Worm (Caenorhabditis elegans) whole organism, late embryonic: ENCODE data around the gene pck-1.

Experiments
- T23F11.4 ChIP-seq: fragments of 200-800 bp; sonication (Bioruptor generic); optimal IDR thresholded peaks from 2 replicates; lab custom pipeline; 2018; ENCODE audit warnings: mild to moderate bottlenecking, missing genetic modification characterization, missing compliant biosample characterization
- ahr-1 ChIP-seq: sonication (generic microtip); optimal IDR thresholded peaks from 2 replicates; lab custom pipeline; 2016; ENCODE audit warnings: missing genetic modification characterization, missing compliant biosample characterization
- elt-2 ChIP-seq: sonication (generic microtip); optimal IDR thresholded peaks from 2 replicates; lab custom pipeline; 2016; ENCODE audit warnings: missing genetic modification reagents, missing genetic modification characterization, missing compliant biosample characterization
- lin-11 ChIP-seq: fragments of 200-800 bp; sonication (Bioruptor generic); optimal IDR thresholded peaks from 2 replicates; lab custom pipeline; 2018; ENCODE audit warnings: mild to moderate bottlenecking, missing genetic modification characterization, missing compliant biosample characterization
- nfya-1 ChIP-seq: sonication (generic microtip); optimal IDR thresholded peaks from 2 replicates; lab custom pipeline; 2017; ENCODE audit warnings: missing genetic modification characterization, mild to moderate bottlenecking, missing compliant biosample characterization, antibody characterized with exemption, moderate library complexity
- nhr-11 ChIP-seq: fragments of 150-350 bp; optimal IDR thresholded peaks from 2 replicates; lab custom pipeline; 2014; ENCODE audit warnings: missing biosample characterization, missing genetic modification characterization
- pat-9 ChIP-seq: fragments of 200-800 bp; sonication (Bioruptor generic); optimal IDR thresholded peaks from 2 replicates; lab custom pipeline; 2018; ENCODE audit warnings: mild to moderate bottlenecking, missing genetic modification characterization, moderate library complexity, missing compliant biosample characterization
- pqm-1 ChIP-seq: sonication (generic microtip); optimal IDR thresholded peaks from 2 replicates; lab custom pipeline; 2016; ENCODE audit warnings: missing genetic modification characterization, missing compliant biosample characterization
- tbx-2 ChIP-seq: sonication (generic microtip); optimal IDR thresholded peaks from 2 replicates; lab custom pipeline; 2016; ENCODE audit warnings: missing genetic modification characterization, missing compliant biosample characterization

DNA sequence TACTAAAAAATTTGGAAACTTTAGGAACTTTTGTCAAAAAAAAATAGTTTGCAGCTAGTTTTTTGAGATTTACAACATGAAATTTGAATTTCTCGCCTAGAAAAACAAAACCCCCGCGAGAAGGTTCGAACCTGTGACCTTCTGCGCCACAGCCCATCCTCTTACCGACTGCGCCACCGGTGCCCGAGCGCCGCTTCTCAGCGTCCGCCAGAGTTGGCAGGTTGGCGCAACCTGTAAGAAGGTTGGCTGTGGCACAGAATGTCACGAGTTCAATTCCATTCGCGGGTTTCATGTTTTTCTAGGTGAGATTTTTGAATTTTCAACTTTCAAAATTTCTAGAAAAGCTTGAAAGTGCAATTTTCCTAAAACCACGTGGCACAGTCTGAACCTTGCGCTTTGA lies 15.6 kb downstream of the pck-1 start:
- TF ChIP-seq lin-11: no peak
- TF ChIP-seq pat-9 (tag; lab: Kevin White, UChicago): no peak
- no peak for TF ChIP-seq ahr-1 (tag; lab: Kevin White, UChicago)
- TF ChIP-seq T23F11.4: no peak
- no peak for TF ChIP-seq elt-2 (tag; lab: Kevin White, UChicago)
- no peak for TF ChIP-seq nhr-11
- no peak for TF ChIP-seq pqm-1
- no peak for TF ChIP-seq tbx-2 (tag; lab: Kevin White, UChicago)
- TF ChIP-seq nfya-1 (tag; lab: Kevin White, UChicago): no peak
